Worm (Caenorhabditis elegans): ENCODE data around the gene srz-78.

ce11 chrIV:3478911-3479385 is 12.6 kb upstream of the srz-78 start, which contains the start of the genes srz-70 and C09G12.5:
- no peak for TF ChIP-seq hmg-4 (GFP tag; optimal IDR thresholded peaks at IDR 0.05)
- no peak for TF ChIP-seq ama-1 (optimal IDR thresholded peaks at IDR 0.05)
- no peak for TF ChIP-seq pes-1 (GFP tag; IDR thresholded peaks at IDR 0.05)
- TF ChIP-seq sea-1 (GFP tag; conservative IDR thresholded peaks at IDR 0.05), result no peak

Measured in whole organism, early embryonic.